Worm (Caenorhabditis elegans): ENCODE results near the gene coq-3.
"Not testable (repeated sequence)": the region's sequence is repeated elsewhere in the genome, so short reads cannot be mapped to it uniquely, and the experiment has no call there.

The coq-3 gene

DNA sequence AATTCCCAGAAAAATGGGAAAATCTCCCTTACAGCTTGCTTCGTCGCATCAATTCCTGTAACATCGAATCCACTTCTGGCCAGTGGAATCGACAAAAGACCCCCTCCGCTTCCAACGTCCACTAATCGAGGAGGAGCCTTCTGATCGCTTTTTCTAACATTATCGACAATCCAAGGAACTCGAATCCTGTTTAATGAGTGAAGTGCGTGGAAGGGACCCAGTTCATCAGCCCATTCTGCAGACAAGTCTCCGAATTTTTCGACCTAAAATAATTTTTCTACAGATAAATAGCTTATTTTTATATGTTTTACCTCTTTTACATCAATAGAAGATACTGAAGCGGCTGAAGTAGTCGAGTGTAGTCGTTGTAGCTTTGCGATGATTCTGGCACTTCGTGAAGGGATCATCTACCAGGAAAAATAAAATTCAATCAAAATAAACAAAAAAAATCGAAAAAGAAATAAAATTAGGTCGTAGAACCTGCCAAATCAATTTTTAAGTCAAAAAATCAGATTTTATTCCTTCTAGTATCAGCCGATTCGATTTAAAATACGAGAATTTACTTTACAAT, at the start of gene coq-3:
Gene coq-3, minus strand, starts transcription at position 407 of the 571 bp plus-strand sequence.
- TF ChIP-seq ama-1 (optimal IDR thresholded peaks at IDR 0.05), result peak; percentile 83
- peak; percentile 15 for TF ChIP-seq nhr-43 (tag; optimal IDR thresholded peaks at IDR 0.05; ENCODE audit: poor library complexity, severe bottlenecking)
- no peak for TF ChIP-seq tbx-2 (tag; optimal IDR thresholded peaks at IDR 0.05)
- no peak for TF ChIP-seq jun-1 (tag; optimal IDR thresholded peaks at IDR 0.05)
- peak; percentile 5 for TF ChIP-seq ztf-4 (tag; optimal IDR thresholded peaks at IDR 0.05)
- TF ChIP-seq sea-2 (GFP tag; optimal IDR thresholded peaks at IDR 0.05), result no peak

DNA sequence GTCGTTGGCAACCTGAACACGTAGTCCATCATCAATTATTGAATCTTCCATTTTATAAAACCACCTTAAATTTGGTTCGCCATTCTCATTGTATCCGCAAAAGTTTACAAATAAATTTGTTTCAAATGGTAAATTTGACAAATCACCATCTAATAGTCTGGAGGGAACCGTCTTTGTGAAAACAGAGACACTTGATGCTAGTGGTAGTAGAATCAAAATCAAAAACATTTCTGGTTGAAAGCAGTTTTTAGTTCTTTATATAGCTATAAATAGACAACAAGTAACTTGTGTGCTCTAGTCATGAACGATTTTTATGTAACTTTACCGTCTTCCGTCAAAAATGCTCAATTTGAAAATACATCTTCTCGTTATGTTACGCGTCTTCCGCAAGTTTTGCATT, 46.9 kb upstream of the coq-3 start, which contains the start of gene Y57G11C.20:
Gene Y57G11C.20, plus strand, starts transcription at position 301 of the 400 bp plus-strand sequence.
- not testable (repeated sequence) for TF ChIP-seq nhr-11 (tag; optimal IDR thresholded peaks at IDR 0.05); aly-2 (tag; optimal IDR thresholded peaks at IDR 0.05); fkh-10 (GFP tag; optimal IDR thresholded peaks at IDR 0.05)

ce11 chrIV:14838095-14838494, 42.0 kb upstream of the coq-3 start:
- peak; percentile 23 for TF ChIP-seq pha-4 (tag; optimal IDR thresholded peaks at IDR 0.05)
- TF ChIP-seq egl-5 (tag; optimal IDR thresholded peaks at IDR 0.05), result peak; percentile 48
- peak; percentile 68 for TF ChIP-seq R02D3.7 (tag; optimal IDR thresholded peaks at IDR 0.05)
- TF ChIP-seq nhr-23 (tag; optimal IDR thresholded peaks at IDR 0.05), result peak; percentile 81
- peak; percentile 31 for TF ChIP-seq elt-2 (tag; optimal IDR thresholded peaks at IDR 0.05)
- peak; percentile 76 for TF ChIP-seq ceh-82 (tag; optimal IDR thresholded peaks at IDR 0.05)
- peak; percentile 94 for TF ChIP-seq nhr-43 (tag; optimal IDR thresholded peaks at IDR 0.05; ENCODE audit: poor library complexity, severe bottlenecking)
- TF ChIP-seq nhr-25 (tag; optimal IDR thresholded peaks at IDR 0.05), result peak; percentile 87
- no peak for TF ChIP-seq fkh-10 (GFP tag; optimal IDR thresholded peaks at IDR 0.05)
- peak; percentile 59 for TF ChIP-seq unc-62 (GFP tag; optimal IDR thresholded peaks at IDR 0.05)
- TF ChIP-seq nhr-12 (tag; optimal IDR thresholded peaks at IDR 0.05), result no peak
- peak; percentile 14 for TF ChIP-seq nhr-67 (tag; optimal IDR thresholded peaks at IDR 0.05)
- peak; percentile 5 for TF ChIP-seq zag-1 (tag; optimal IDR thresholded peaks at IDR 0.05)
- TF ChIP-seq snpc-4 (tag; optimal IDR thresholded peaks at IDR 0.05), result peak; percentile 73
- TF ChIP-seq egl-27 (tag; optimal IDR thresholded peaks at IDR 0.05), result peak; percentile 64
- TF ChIP-seq jun-1 (tag; optimal IDR thresholded peaks at IDR 0.05), result peak; percentile 36
- TF ChIP-seq lin-39 (tag; optimal IDR thresholded peaks at IDR 0.05), result peak; percentile 85
- TF ChIP-seq unc-39 (tag; optimal IDR thresholded peaks at IDR 0.05), result no peak
- TF ChIP-seq mdl-1 (tag; optimal IDR thresholded peaks at IDR 0.05), result no peak
- TF ChIP-seq lin-15B (tag; optimal IDR thresholded peaks at IDR 0.05), result peak; percentile 53
- TF ChIP-seq mml-1 (tag; optimal IDR thresholded peaks at IDR 0.05), result no peak
- peak; percentile 69 for TF ChIP-seq fos-1 (tag; optimal IDR thresholded peaks at IDR 0.05)
- peak; percentile 76 for TF ChIP-seq nfya-1 (tag; optimal IDR thresholded peaks at IDR 0.05; ENCODE audit: insufficient read depth)
- peak; percentile 30 for TF ChIP-seq skn-1 (tag; optimal IDR thresholded peaks at IDR 0.05)
- TF ChIP-seq ama-1 (optimal IDR thresholded peaks at IDR 0.05), result peak; percentile 13
- TF ChIP-seq hmg-11 (tag; optimal IDR thresholded peaks at IDR 0.05), result peak; percentile 96
- TF ChIP-seq pqm-1 (tag; optimal IDR thresholded peaks at IDR 0.05), result no peak
- peak; percentile 12 for TF ChIP-seq nhr-77 (tag; optimal IDR thresholded peaks at IDR 0.05)
- TF ChIP-seq elt-3 (tag; optimal IDR thresholded peaks at IDR 0.05), result no peak
- peak; percentile 91 for TF ChIP-seq ceh-28 (tag; optimal IDR thresholded peaks at IDR 0.05)
- peak; percentile 89 for TF ChIP-seq tbx-2 (tag; optimal IDR thresholded peaks at IDR 0.05)
- TF ChIP-seq ztf-11 (tag; optimal IDR thresholded peaks at IDR 0.05), result no peak
- TF ChIP-seq aly-2 (tag; optimal IDR thresholded peaks at IDR 0.05), result peak; percentile 43
- TF ChIP-seq ZK546.5 (tag; optimal IDR thresholded peaks at IDR 0.05), result no peak
- TF ChIP-seq nhr-11 (tag; optimal IDR thresholded peaks at IDR 0.05), result no peak

- TF ChIP-seq ceh-82 (tag; optimal IDR thresholded peaks at IDR 0.05) (no peak), ceh-9 (tag; optimal IDR thresholded peaks at IDR 0.05) (no peak), lin-15B (tag; optimal IDR thresholded peaks at IDR 0.05) (peak; percentile 6), egl-5 (tag; optimal IDR thresholded peaks at IDR 0.05) (peak; percentile 39), skn-1 (tag; optimal IDR thresholded peaks at IDR 0.05) (no peak), nfya-1 (tag; optimal IDR thresholded peaks at IDR 0.05; ENCODE audit: insufficient read depth) (peak; percentile 60)
Measured at ce11 chrIV:14836885-14837284, 40.8 kb upstream of the coq-3 start, which contains the start of gene Y57G11C.22. TSS of gene Y57G11C.22 (plus strand) at chrIV:14837211.
